Fruit fly (Drosophila melanogaster): ENCODE measurements around the gene CG34328.

The CG34328 gene

dm6 chrX:18405567-18406059, 5.7 kb upstream of the CG34328 start (continued):
- TF ChIP-seq PHDP (tag; optimal IDR thresholded peaks at IDR 0.05) (peak; percentile 85), CG31441 (GFP tag; IDR thresholded peaks at IDR 0.05) (peak; percentile 90), Ada2b (GFP tag; IDR thresholded peaks at IDR 0.05) (0 out of 2 replicates have a peak, but pooled peaks have one; percentile 23), CG9609 (GFP tag; optimal IDR thresholded peaks at IDR 0.05) (no peak), CG10565 (GFP tag; optimal IDR thresholded peaks at IDR 0.05) (no peak), YL-1 (GFP tag; optimal IDR thresholded peaks at IDR 0.05) (no peak), corto (GFP tag; optimal IDR thresholded peaks at IDR 0.05) (no peak), Nf-YB (GFP tag; optimal IDR thresholded peaks at IDR 0.05) (peak; percentile 40), CG7556 (GFP tag; optimal IDR thresholded peaks at IDR 0.05) (peak; percentile 65), CG6272 (GFP tag; IDR thresholded peaks at IDR 0.05) (0 out of 2 replicates have a peak, but pooled peaks have one; percentile 24), gce (GFP tag; IDR thresholded peaks at IDR 0.05) (no peak; the same call in 2 of the 3 replicates), CG9932 (GFP tag; IDR thresholded peaks at IDR 0.05) (peak; percentile 64), phol (tag; optimal IDR thresholded peaks at IDR 0.05) (peak; percentile 86), sens (GFP tag) (peak; percentile 94), tio (GFP tag; optimal IDR thresholded peaks at IDR 0.05) (peak; percentile 88), CG2120 (GFP tag; optimal IDR thresholded peaks at IDR 0.05) (peak; percentile 74), CG3281 (GFP tag; optimal IDR thresholded peaks at IDR 0.05) (peak; percentile 68), CG6813 (GFP tag; optimal IDR thresholded peaks at IDR 0.05) (peak; percentile 24), al (GFP tag; IDR thresholded peaks at IDR 0.05) (peak; percentile 38; the same call in 1 of the 2 replicates), CG12071 (GFP tag; optimal IDR thresholded peaks at IDR 0.05) (peak; percentile 14), CG7839 (tag; optimal IDR thresholded peaks at IDR 0.05) (peak; percentile 83), CG18262 (tag; optimal IDR thresholded peaks at IDR 0.05) (peak; percentile 81), Sox100B (GFP tag; optimal IDR thresholded peaks at IDR 0.05) (peak; percentile 78), ham (GFP tag; IDR thresholded peaks at IDR 0.05) (no peak), NfI (GFP tag; optimal IDR thresholded peaks at IDR 0.05) (peak; percentile 54), ken (GFP tag; IDR thresholded peaks at IDR 0.05) (no peak; the same call in 2 of the 3 replicates), CG14441 (GFP tag; IDR thresholded peaks at IDR 0.05) (peak; percentile 15; the same call in 1 of the 2 replicates), CG17612 (GFP tag; IDR thresholded peaks at IDR 0.05) (no peak), Ets65A (GFP tag) (peak; percentile 97), CG10431 (GFP tag; optimal IDR thresholded peaks at IDR 0.05) (peak; percentile 61), sisA (GFP tag; IDR thresholded peaks at IDR 0.05) (peak; percentile 53; the same call in 1 of the 2 replicates), her (GFP tag; optimal IDR thresholded peaks at IDR 0.05) (no peak), CG18599 (GFP tag; optimal IDR thresholded peaks at IDR 0.05) (peak; percentile 61), Rx (GFP tag; IDR thresholded peaks at IDR 0.05) (peak; percentile 2; the same call in 1 of the 2 replicates), CG11560 (tag; IDR thresholded peaks at IDR 0.05) (peak; percentile 53; the same call in 1 of the 3 replicates), CG13296 (GFP tag; optimal IDR thresholded peaks at IDR 0.05) (peak; percentile 21), Asciz (GFP tag; optimal IDR thresholded peaks at IDR 0.05) (peak; percentile 58), slou (GFP tag; optimal IDR thresholded peaks at IDR 0.05) (peak; percentile 14), cato (GFP tag; optimal IDR thresholded peaks at IDR 0.05; ENCODE audit: borderline replicate concordance) (peak; percentile 33), Awh (GFP tag; IDR thresholded peaks at IDR 0.05) (0 out of 2 replicates have a peak, but pooled peaks have one; percentile 44), CG9876 (GFP tag; optimal IDR thresholded peaks at IDR 0.05) (peak; percentile 5), CG17912 (GFP tag; optimal IDR thresholded peaks at IDR 0.05) (no peak), unpg (GFP tag; optimal IDR thresholded peaks at IDR 0.05) (peak; percentile 81), Aef1 (GFP tag; IDR thresholded peaks at IDR 0.05) (peak; percentile 42; the same call in 1 of the 3 replicates), CG9797 (GFP tag; optimal IDR thresholded peaks at IDR 0.05) (no peak), CG17361 (GFP tag; IDR thresholded peaks at IDR 0.05) (peak; percentile 84), Hr78 (GFP tag; optimal IDR thresholded peaks at IDR 0.05) (peak in 1 of 2 experiments; percentile 13), CG34376 (GFP tag; optimal IDR thresholded peaks at IDR 0.05) (no peak), CG14050 (GFP tag; IDR thresholded peaks at IDR 0.05) (peak; percentile 9; the same call in 1 of the 3 replicates), CoRest (tag; optimal IDR thresholded peaks at IDR 0.05) (peak; percentile 85)

All from whole organism, embryonic.